Worm (Caenorhabditis elegans) whole organism, early embryonic: Measurements from ENCODE around the gene F49F1.9.
"Not testable (repeated sequence)": the region's sequence is repeated elsewhere in the genome, so short reads cannot be mapped to it uniquely, and the experiment has no call there.

ENCODE experiments used
- B0310.2 ChIP-seq: sonication (generic microtip); optimal IDR thresholded peaks from 2 replicates; lab custom pipeline; 2016; ENCODE audit warnings: mild to moderate bottlenecking, missing genetic modification characterization, missing compliant biosample characterization
- F13C5.2 ChIP-seq: sonication (generic microtip); optimal IDR thresholded peaks from 2 replicates; lab custom pipeline; 2017; ENCODE audit warnings: mild to moderate bottlenecking, missing genetic modification characterization, inconsistent platforms, missing compliant biosample characterization
- aly-1 ChIP-seq: sonication (generic microtip); optimal IDR thresholded peaks from 2 replicates; lab custom pipeline; 2016; ENCODE audit warnings: missing genetic modification characterization, missing compliant biosample characterization
- ama-1 ChIP-seq: fragments of 150-350 bp; optimal IDR thresholded peaks from 2 replicates; lab custom pipeline; 2014
- ceh-13 ChIP-seq: fragments of 200-800 bp; sonication (Bioruptor generic); optimal IDR thresholded peaks from 2 replicates; lab custom pipeline; 2018; ENCODE audit warnings: mild to moderate bottlenecking, missing genetic modification characterization, missing compliant biosample characterization
- ceh-36 ChIP-seq: sonication (generic microtip); optimal IDR thresholded peaks from 2 replicates; lab custom pipeline; 2016; ENCODE audit warnings: missing genetic modification characterization, inconsistent platforms, missing compliant biosample characterization
- ets-7 ChIP-seq: sonication (generic microtip); optimal IDR thresholded peaks from 2 replicates; lab custom pipeline; 2016; ENCODE audit warnings: missing genotype, missing genetic modification characterization, missing compliant biosample characterization
- flt-1 ChIP-seq: fragments of 200-800 bp; sonication (Bioruptor generic); IDR thresholded peaks from 2 replicates; pipeline ENCODE4 v1.3.6; 2022; ENCODE audit warnings: missing genetic modification characterization, missing compliant biosample characterization
- hmbx-1 ChIP-seq: sonication (generic microtip); optimal IDR thresholded peaks from 2 replicates; lab custom pipeline; 2016; ENCODE audit warnings: mild to moderate bottlenecking, missing genetic modification characterization, missing compliant biosample characterization
- hmg-4 ChIP-seq: fragments of 200-800 bp; sonication (Bioruptor generic); optimal IDR thresholded peaks from 2 replicates; lab custom pipeline; 2018; ENCODE audit warnings: mild to moderate bottlenecking, missing genetic modification characterization, missing compliant biosample characterization
- hnd-1 ChIP-seq: sonication (generic microtip); optimal IDR thresholded peaks from 2 replicates; lab custom pipeline; 2016; ENCODE audit warnings: missing genetic modification characterization, missing compliant biosample characterization
- pes-1 ChIP-seq: fragments of 200-800 bp; sonication (Bioruptor generic); IDR thresholded peaks from 2 replicates; pipeline ENCODE4 v1.3.6; 2022; ENCODE audit warnings: missing genetic modification reagents, missing genetic modification characterization, missing compliant biosample characterization
- scrt-1 ChIP-seq: fragments of 200-800 bp; sonication (Bioruptor generic); IDR thresholded peaks from 2 replicates; pipeline ENCODE4 v1.3.6; 2022; ENCODE audit warnings: missing genetic modification characterization, missing compliant biosample characterization
- sea-1 ChIP-seq: fragments of 200-800 bp; sonication (Bioruptor generic); conservative IDR thresholded peaks from 2 replicates; pipeline ENCODE4 v1.3.6; 2022; ENCODE audit warnings: missing genetic modification characterization, missing compliant biosample characterization
- tbx-11 ChIP-seq: fragments of 200-800 bp; sonication (Bioruptor generic); IDR thresholded peaks from 2 replicates; pipeline ENCODE4 v1.3.6; 2022; ENCODE audit warnings: missing genetic modification characterization, missing compliant biosample characterization
- tbx-37 ChIP-seq: fragments of 200-800 bp; sonication (Bioruptor generic); conservative IDR thresholded peaks from 2 replicates; pipeline ENCODE4 v1.3.6; 2022; ENCODE audit warnings: missing genetic modification reagents, missing genetic modification characterization, missing compliant biosample characterization
- tra-4 ChIP-seq: sonication (generic microtip); optimal IDR thresholded peaks from 2 replicates; lab custom pipeline; 2017; ENCODE audit warnings: missing genetic modification characterization, missing compliant biosample characterization

The F49F1.9 gene

ce11 chrIV:4137472-4137871 lies at the start of gene F49F1.9:
F49F1.9 (minus strand) TSS chrIV:4137572.
- no peak for TF ChIP-seq ama-1 (lab: Kevin White, UChicago)
- TF ChIP-seq flt-1 (GFP tag; lab: Robert Waterston, UW), result no peak
- TF ChIP-seq aly-1 (tag; lab: Kevin White, UChicago), result no peak
- no peak for TF ChIP-seq pes-1 (GFP tag; lab: Robert Waterston, UW)
- no peak for TF ChIP-seq ceh-36 (tag; lab: Kevin White, UChicago)
- no peak for TF ChIP-seq hnd-1 (tag; lab: Kevin White, UChicago)
- TF ChIP-seq tra-4 (tag; lab: Kevin White, UChicago), result no peak
- TF ChIP-seq sea-1, result no peak
- TF ChIP-seq tbx-37, result no peak
- no peak for TF ChIP-seq F13C5.2 (tag; lab: Kevin White, UChicago)
- no peak for TF ChIP-seq scrt-1 (GFP tag; lab: Robert Waterston, UW)
- TF ChIP-seq hmbx-1 (tag; lab: Kevin White, UChicago), result no peak
- TF ChIP-seq hmg-4, result no peak
- no peak for TF ChIP-seq tbx-11
- TF ChIP-seq ets-7 (tag; lab: Kevin White, UChicago), result no peak
- TF ChIP-seq ceh-13 (GFP tag; lab: Kevin White, UChicago), result no peak
- TF ChIP-seq B0310.2 (tag; lab: Kevin White, UChicago), result no peak

- not testable (repeated sequence) for TF ChIP-seq pes-1 (GFP tag; lab: Robert Waterston, UW); tbx-37; ceh-13 (GFP tag; lab: Kevin White, UChicago)
Observed at ce11 chrIV:4186099-4186498, 48.7 kb upstream of the F49F1.9 start, which contains the start of gene K08D10.11. K08D10.11 (minus strand) TSS chrIV:4186199.

ce11 chrIV:4178424-4178823 lies 41.1 kb upstream of the F49F1.9 start, which contains the start of gene tsen-34:
tsen-34 (plus strand) TSS chrIV:4178457.
- no peak for TF ChIP-seq tbx-37
- peak; percentile 4 for TF ChIP-seq ama-1 (lab: Kevin White, UChicago)

ce11 chrIV:4177560-4177959 lies 40.2 kb upstream of the F49F1.9 start:
- no peak for TF ChIP-seq ama-1 (lab: Kevin White, UChicago)

ce11 chrIV:4176659-4177058 lies 39.3 kb upstream of the F49F1.9 start:
- TF ChIP-seq hmbx-1 (tag; lab: Kevin White, UChicago) (no peak), flt-1 (GFP tag; lab: Robert Waterston, UW) (no peak), hmg-4 (no peak), ets-7 (tag; lab: Kevin White, UChicago) (no peak), pes-1 (GFP tag; lab: Robert Waterston, UW) (no peak), tbx-37 (no peak), ama-1 (lab: Kevin White, UChicago) (no peak)

- no peak for TF ChIP-seq B0310.2 (tag; lab: Kevin White, UChicago)
- no peak for TF ChIP-seq hmg-4
- TF ChIP-seq flt-1 (GFP tag; lab: Robert Waterston, UW), result no peak
- no peak for TF ChIP-seq ceh-13 (GFP tag; lab: Kevin White, UChicago)
- no peak for TF ChIP-seq pes-1 (GFP tag; lab: Robert Waterston, UW)
- no peak for TF ChIP-seq scrt-1 (GFP tag; lab: Robert Waterston, UW)
- TF ChIP-seq hnd-1 (tag; lab: Kevin White, UChicago), result no peak
- no peak for TF ChIP-seq tra-4 (tag; lab: Kevin White, UChicago)
- no peak for TF ChIP-seq ama-1 (lab: Kevin White, UChicago)
- no peak for TF ChIP-seq sea-1
- no peak for TF ChIP-seq hmbx-1 (tag; lab: Kevin White, UChicago)
- TF ChIP-seq tbx-11, result no peak
- TF ChIP-seq aly-1 (tag; lab: Kevin White, UChicago), result no peak
Observed at ce11 chrIV:4176088-4176487, 38.7 kb upstream of the F49F1.9 start, which contains the start of gene dnj-15. dnj-15 (plus strand) TSS chrIV:4176388.

ce11 chrIV:4173789-4174188 lies 36.4 kb upstream of the F49F1.9 start, which contains the start of gene rnp-3:
rnp-3 (plus strand) TSS chrIV:4174089.
- TF ChIP-seq ama-1 (lab: Kevin White, UChicago) (no peak), hnd-1 (tag; lab: Kevin White, UChicago) (no peak), tbx-11 (no peak), hmbx-1 (tag; lab: Kevin White, UChicago) (no peak), aly-1 (tag; lab: Kevin White, UChicago) (no peak), tbx-37 (no peak), ceh-36 (tag; lab: Kevin White, UChicago) (no peak), tra-4 (tag; lab: Kevin White, UChicago) (no peak), sea-1 (no peak), pes-1 (GFP tag; lab: Robert Waterston, UW) (no peak), ceh-13 (GFP tag; lab: Kevin White, UChicago) (no peak), flt-1 (GFP tag; lab: Robert Waterston, UW) (no peak), F13C5.2 (tag; lab: Kevin White, UChicago) (no peak), scrt-1 (GFP tag; lab: Robert Waterston, UW) (no peak), ets-7 (tag; lab: Kevin White, UChicago) (no peak)

ce11 chrIV:4172242-4172641 lies 34.9 kb upstream of the F49F1.9 start:
- no peak for TF ChIP-seq hmbx-1 (tag; lab: Kevin White, UChicago)
- TF ChIP-seq ceh-13 (GFP tag; lab: Kevin White, UChicago), result no peak
- TF ChIP-seq ets-7 (tag; lab: Kevin White, UChicago), result no peak
- TF ChIP-seq flt-1 (GFP tag; lab: Robert Waterston, UW), result no peak
